Worm (Caenorhabditis elegans) whole organism, mixed stage, embryonic: ENCODE data around the gene ttr-42.

Source experiments
- M03D4.4 ChIP-seq: sonication (generic microtip); optimal IDR thresholded peaks from 2 replicates; lab custom pipeline; 2017; ENCODE audit warnings: mild to moderate bottlenecking, missing genetic modification characterization, missing compliant biosample characterization
- bed-3 ChIP-seq: fragments of 200-800 bp; sonication (Bioruptor generic); optimal IDR thresholded peaks from 3 replicates; lab custom pipeline; 2018; ENCODE audit warnings: mild to moderate bottlenecking, missing genetic modification characterization, moderate library complexity, missing compliant biosample characterization
- blmp-1 ChIP-seq: fragments of 150-350 bp; optimal IDR thresholded peaks from 2 replicates; lab custom pipeline; 2014; ENCODE audit warnings: missing biosample characterization, missing genetic modification characterization
- ceh-39 ChIP-seq: fragments of 150-350 bp; optimal IDR thresholded peaks from 2 replicates; lab custom pipeline; 2014; ENCODE audit warnings: missing biosample characterization, missing genetic modification characterization
- ceh-43 ChIP-seq: fragments of 200-800 bp; sonication (Bioruptor generic); optimal IDR thresholded peaks from 2 replicates; lab custom pipeline; 2018; ENCODE audit warnings: mild to moderate bottlenecking, missing genetic modification characterization, moderate library complexity, missing compliant biosample characterization
- cnd-1 ChIP-seq: fragments of 200-800 bp; sonication (Bioruptor generic); optimal IDR thresholded peaks from 2 replicates; lab custom pipeline; 2018; ENCODE audit warnings: mild to moderate bottlenecking, missing genetic modification characterization, missing compliant biosample characterization
- drap-1 ChIP-seq: fragments of 200-800 bp; sonication (Bioruptor generic); optimal IDR thresholded peaks from 3 replicates; lab custom pipeline; 2018; ENCODE audit warnings: mild to moderate bottlenecking, missing genetic modification characterization, missing compliant biosample characterization
- elt-1 ChIP-seq: sonication (generic microtip); optimal IDR thresholded peaks from 2 replicates; lab custom pipeline; 2017; ENCODE audit warnings: missing genetic modification characterization, mild to moderate bottlenecking, missing compliant biosample characterization, antibody characterized with exemption, moderate library complexity, borderline replicate concordance; ENCODE audit not compliant: insufficient read depth
- elt-3 ChIP-seq: fragments of 150-350 bp; optimal IDR thresholded peaks from 2 replicates; lab custom pipeline; 2014; ENCODE audit warnings: missing biosample characterization, missing genetic modification characterization
- flh-1 ChIP-seq: fragments of 200-800 bp; sonication (Bioruptor generic); optimal IDR thresholded peaks from 2 replicates; lab custom pipeline; 2018; ENCODE audit warnings: mild to moderate bottlenecking, missing genetic modification characterization, moderate library complexity, missing compliant biosample characterization
- ham-2 ChIP-seq: fragments of 200-800 bp; sonication (Bioruptor generic); optimal IDR thresholded peaks from 2 replicates; lab custom pipeline; 2018; ENCODE audit warnings: mild to moderate bottlenecking, missing genetic modification characterization, missing compliant biosample characterization
- hlh-1 ChIP-seq: fragments of 150-350 bp; optimal IDR thresholded peaks from 2 replicates; lab custom pipeline; 2014; ENCODE audit warnings: missing biosample characterization, missing genetic modification reagents, missing genetic modification characterization
- lin-13 ChIP-seq: fragments of 150-350 bp; optimal IDR thresholded peaks from 2 replicates; lab custom pipeline; 2014; ENCODE audit warnings: missing biosample characterization, missing genetic modification characterization
- lin-32 ChIP-seq: fragments of 200-800 bp; sonication (Bioruptor generic); optimal IDR thresholded peaks from 2 replicates; lab custom pipeline; 2018; ENCODE audit warnings: mild to moderate bottlenecking, missing genetic modification characterization, missing compliant biosample characterization
- lsy-2 ChIP-seq: fragments of 150-350 bp; optimal IDR thresholded peaks from 2 replicates; lab custom pipeline; 2014; ENCODE audit warnings: missing biosample characterization, missing genetic modification characterization
- mep-1 ChIP-seq: fragments of 150-350 bp; optimal IDR thresholded peaks from 2 replicates; lab custom pipeline; 2017; ENCODE audit warnings: missing biosample characterization, missing genetic modification reagents, missing genetic modification characterization, inconsistent platforms
- mls-2 ChIP-seq: sonication (generic microtip); optimal IDR thresholded peaks from 2 replicates; lab custom pipeline; 2016; ENCODE audit warnings: mild to moderate bottlenecking, missing genetic modification characterization, moderate library complexity, missing compliant biosample characterization
- nhr-12 ChIP-seq: fragments of 150-350 bp; optimal IDR thresholded peaks from 2 replicates; lab custom pipeline; 2014; ENCODE audit warnings: missing biosample characterization, missing genetic modification characterization
- nhr-2 ChIP-seq: fragments of 150-350 bp; optimal IDR thresholded peaks from 2 replicates; lab custom pipeline; 2014; ENCODE audit warnings: missing biosample characterization, missing genetic modification characterization
- nhr-237 ChIP-seq: fragments of 150-350 bp; optimal IDR thresholded peaks from 2 replicates; lab custom pipeline; 2014; ENCODE audit warnings: missing biosample characterization, missing genetic modification characterization
- nhr-28 ChIP-seq: fragments of 150-350 bp; optimal IDR thresholded peaks from 2 replicates; lab custom pipeline; 2014; ENCODE audit warnings: missing biosample characterization, missing genetic modification characterization
- nhr-76 ChIP-seq: sonication (generic microtip); optimal IDR thresholded peaks from 2 replicates; lab custom pipeline; 2017; ENCODE audit warnings: missing biosample characterization, missing genetic modification characterization
- pha-4 ChIP-seq: fragments of 150-350 bp; optimal IDR thresholded peaks from 2 replicates; lab custom pipeline; 2018; ENCODE audit warnings: missing biosample characterization, missing genetic modification reagents, missing genetic modification characterization
- sem-2 ChIP-seq: fragments of 200-800 bp; sonication (Bioruptor generic); optimal IDR thresholded peaks from 2 replicates; lab custom pipeline; 2018; ENCODE audit warnings: mild to moderate bottlenecking, missing genetic modification characterization, missing compliant biosample characterization
- snpc-4 ChIP-seq: fragments of 150-350 bp; optimal IDR thresholded peaks from 2 replicates; lab custom pipeline; 2014; ENCODE audit warnings: missing biosample characterization, missing genetic modification characterization
- tbx-8 ChIP-seq: fragments of 200-800 bp; sonication (Bioruptor generic); optimal IDR thresholded peaks from 2 replicates; lab custom pipeline; 2018; ENCODE audit warnings: mild to moderate bottlenecking, missing genetic modification characterization, moderate library complexity, missing compliant biosample characterization
- unc-120 ChIP-seq: sonication (generic microtip); optimal IDR thresholded peaks from 2 replicates; lab custom pipeline; 2017; ENCODE audit warnings: missing genetic modification characterization, missing compliant biosample characterization; ENCODE audit not compliant: poor library complexity, severe bottlenecking
- unc-39 ChIP-seq: fragments of 150-350 bp; optimal IDR thresholded peaks from 2 replicates; lab custom pipeline; 2014; ENCODE audit warnings: missing biosample characterization, missing genetic modification characterization
- unc-62 ChIP-seq: fragments of 150-350 bp; optimal IDR thresholded peaks from 2 replicates; lab custom pipeline; 2014; ENCODE audit warnings: missing biosample characterization, missing genetic modification reagents, missing genetic modification characterization
- zip-8 ChIP-seq: fragments of 150-350 bp; optimal IDR thresholded peaks from 2 replicates; lab custom pipeline; 2014; ENCODE audit warnings: missing biosample characterization, missing genetic modification characterization
- ztf-11 ChIP-seq: fragments of 150-350 bp; optimal IDR thresholded peaks from 2 replicates; lab custom pipeline; 2014; ENCODE audit warnings: missing biosample characterization, missing genetic modification characterization

ttr-42 gene

DNA sequence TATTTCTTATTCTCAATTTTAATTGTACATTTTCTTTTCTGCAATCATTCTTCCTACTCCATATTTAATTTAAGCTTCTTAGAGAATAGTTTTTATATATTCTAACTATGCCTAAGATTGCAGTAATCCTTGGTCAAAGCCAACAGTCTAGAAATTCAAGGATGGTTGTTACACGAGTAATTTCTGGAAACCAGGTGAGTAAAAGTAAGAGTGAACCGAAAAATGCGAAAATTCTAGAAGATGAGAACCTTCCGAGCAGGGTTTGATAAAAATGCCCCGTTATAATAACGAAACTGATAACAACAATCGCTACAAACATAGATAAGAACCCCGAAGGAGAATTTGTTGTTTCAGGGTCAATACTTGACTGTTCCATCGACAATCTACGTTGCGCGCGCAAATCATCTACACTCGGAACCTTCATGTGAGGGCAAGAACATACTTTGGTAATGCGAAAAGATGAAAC is 12.2 kb upstream of the ttr-42 start, which contains the start of gene F52H2.15:
F52H2.15 (plus strand) TSS at position 51 of the 466 bp plus-strand sequence.
- TF ChIP-seq lin-32 (no peak), mls-2 (tag; lab: Kevin White, UChicago) (no peak), nhr-237 (tag; lab: Kevin White, UChicago) (no peak), tbx-8 (no peak), flh-1 (GFP tag; lab: Kevin White, UChicago) (no peak), blmp-1 (tag; lab: Kevin White, UChicago) (no peak), nhr-12 (tag; lab: Kevin White, UChicago) (no peak), pha-4 (no peak), nhr-76 (no peak), hlh-1 (tag; lab: Kevin White, UChicago) (no peak), cnd-1 (tag; lab: Kevin White, UChicago) (no peak), unc-39 (tag; lab: Kevin White, UChicago) (no peak), lsy-2 (tag; lab: Kevin White, UChicago) (no peak), ceh-43 (GFP tag; lab: Kevin White, UChicago) (no peak), lin-13 (no peak), ztf-11 (tag; lab: Kevin White, UChicago) (no peak), elt-3 (no peak), bed-3 (GFP tag; lab: Kevin White, UChicago) (no peak), zip-8 (no peak), nhr-2 (tag; lab: Kevin White, UChicago) (no peak)

DNA sequence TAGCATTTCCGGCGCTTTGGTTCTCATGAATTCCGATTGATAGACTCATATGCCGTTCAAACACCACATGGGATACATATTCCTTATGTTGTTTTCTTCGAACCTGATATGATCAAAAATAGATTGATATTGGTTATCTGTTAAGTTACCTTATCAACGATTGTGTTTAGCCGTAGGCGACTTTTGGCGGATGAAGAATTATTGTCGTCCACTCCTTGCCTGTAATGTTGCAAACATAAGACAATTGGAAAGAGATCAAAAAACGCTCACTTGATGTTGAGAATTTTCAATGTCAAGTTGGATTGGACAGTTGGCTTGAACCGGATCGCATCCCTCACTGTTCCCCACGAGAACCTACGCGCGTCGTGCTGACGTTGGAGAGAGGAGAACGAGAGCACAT is 9.8 kb upstream of the ttr-42 start:
- TF ChIP-seq drap-1 (GFP tag; lab: Kevin White, UChicago), result no peak
- TF ChIP-seq pha-4, result no peak
- TF ChIP-seq nhr-76, result no peak
- no peak for TF ChIP-seq ham-2 (GFP tag; lab: Kevin White, UChicago)
- TF ChIP-seq elt-3, result no peak
- TF ChIP-seq cnd-1 (tag; lab: Kevin White, UChicago), result no peak
- no peak for TF ChIP-seq unc-62 (GFP tag; lab: Kevin White, UChicago)
- TF ChIP-seq lin-32, result no peak

DNA sequence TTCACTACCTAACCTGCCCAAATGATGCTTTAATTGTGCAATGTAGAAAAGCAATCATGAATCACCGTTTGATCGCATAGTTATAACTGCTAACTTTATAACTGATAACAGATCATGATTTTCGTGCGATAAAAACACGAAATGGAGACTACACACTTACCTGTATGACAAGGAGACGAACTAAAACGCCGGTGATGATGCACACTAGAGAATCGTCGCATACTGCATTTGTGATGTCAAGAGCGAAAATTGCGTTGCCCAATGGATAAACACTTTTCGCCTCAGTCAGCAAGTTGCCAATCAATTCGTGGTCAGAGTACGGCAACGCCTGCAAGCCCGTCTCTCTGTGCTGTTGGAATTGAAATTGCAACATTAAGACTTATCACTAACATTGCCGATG is 8.5 kb upstream of the ttr-42 start:
- TF ChIP-seq hlh-1 (tag; lab: Kevin White, UChicago) (no peak), nhr-76 (no peak), drap-1 (GFP tag; lab: Kevin White, UChicago) (no peak), bed-3 (GFP tag; lab: Kevin White, UChicago) (no peak), nhr-28 (tag; lab: Kevin White, UChicago) (no peak), elt-3 (no peak), ceh-39 (tag; lab: Kevin White, UChicago) (no peak), blmp-1 (tag; lab: Kevin White, UChicago) (no peak), lsy-2 (tag; lab: Kevin White, UChicago) (no peak), mep-1 (tag; lab: Kevin White, UChicago) (no peak), tbx-8 (no peak), zip-8 (no peak), cnd-1 (tag; lab: Kevin White, UChicago) (no peak), ztf-11 (tag; lab: Kevin White, UChicago) (no peak), unc-62 (GFP tag; lab: Kevin White, UChicago) (no peak), elt-1 (no peak), M03D4.4 (tag; lab: Kevin White, UChicago) (no peak), sem-2 (GFP tag; lab: Kevin White, UChicago) (no peak), unc-120 (no peak)

DNA sequence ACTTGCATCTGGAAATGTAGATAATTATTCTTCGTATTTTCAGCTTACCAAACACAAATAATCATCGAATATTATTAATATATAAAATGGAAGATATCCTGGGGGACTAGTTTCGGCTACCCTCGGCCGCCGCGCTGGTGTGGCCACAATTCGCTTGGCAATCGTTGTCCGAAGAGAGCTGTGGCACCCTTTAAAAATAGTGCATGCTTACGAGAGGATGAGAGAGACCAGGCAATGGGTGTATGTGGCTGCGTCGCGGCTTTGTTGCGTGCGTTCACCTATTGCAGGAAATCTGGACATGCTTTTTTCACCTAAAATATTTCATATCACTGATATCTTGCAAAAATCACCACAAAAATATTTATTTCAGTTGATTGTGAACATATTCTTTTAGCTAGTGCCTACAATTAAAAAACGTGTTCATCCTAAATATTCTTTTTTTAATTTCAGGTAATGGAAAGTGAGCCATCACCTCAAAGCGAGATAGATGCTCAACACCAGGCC is 4.8 kb upstream of the ttr-42 start, which contains the start of the genes ccd-5 and F52H2.1:
ccd-5 (minus strand) TSS at position 8 of the 504 bp plus-strand sequence.
F52H2.1 (plus strand) TSS at position 454 of the 504 bp plus-strand sequence.
- TF ChIP-seq snpc-4 (tag; lab: Kevin White, UChicago), result no peak
- no peak for TF ChIP-seq sem-2 (GFP tag; lab: Kevin White, UChicago)
- no peak for TF ChIP-seq nhr-237 (tag; lab: Kevin White, UChicago)
- TF ChIP-seq lin-32, result no peak
- no peak for TF ChIP-seq elt-1
- TF ChIP-seq, all 35 proteins: peak for 0

DNA sequence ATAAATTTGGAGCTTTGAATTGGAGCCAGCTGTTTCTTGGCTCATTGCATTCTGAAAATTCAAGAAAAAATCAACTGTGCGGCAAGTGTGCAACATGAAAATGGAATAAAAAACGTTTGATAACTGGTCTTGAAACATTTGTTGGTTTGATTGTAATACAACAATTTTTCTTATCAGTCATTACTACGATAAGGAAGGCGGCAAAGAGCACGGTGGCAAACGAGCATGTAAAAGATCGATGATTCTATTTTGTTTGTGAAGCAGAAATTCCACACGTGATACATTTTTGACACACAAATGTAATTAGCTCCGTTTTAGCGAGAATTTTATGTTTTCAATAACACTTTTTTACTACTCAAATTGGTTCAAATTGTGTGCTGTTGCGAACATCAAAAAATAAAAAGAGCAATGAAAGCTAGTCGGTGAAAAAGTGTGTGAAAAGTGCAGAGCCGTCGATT is 3.0 kb downstream of the ttr-42 start, which contains the start of gene H01M10.1:
H01M10.1 (minus strand) TSS at position 51 of the 458 bp plus-strand sequence.
- TF ChIP-seq elt-3 (no peak), pha-4 (no peak), nhr-12 (tag; lab: Kevin White, UChicago) (no peak), nhr-237 (tag; lab: Kevin White, UChicago) (no peak), unc-39 (tag; lab: Kevin White, UChicago) (no peak), drap-1 (GFP tag; lab: Kevin White, UChicago) (no peak), sem-2 (GFP tag; lab: Kevin White, UChicago) (no peak), hlh-1 (tag; lab: Kevin White, UChicago) (no peak), blmp-1 (tag; lab: Kevin White, UChicago) (no peak), flh-1 (GFP tag; lab: Kevin White, UChicago) (no peak), bed-3 (GFP tag; lab: Kevin White, UChicago) (no peak)
